Worm (Caenorhabditis elegans): ENCODE results near the gene irg-8.

The irg-8 gene

ce11 chrV:450757-451501 lies 33.4 kb upstream of the irg-8 start, which contains the start of gene nhr-123:
Gene nhr-123, plus strand, starts transcription at chrV:451451.
- no peak for TF ChIP-seq ets-5 (GFP tag; IDR thresholded peaks at IDR 0.05)
- no peak for TF ChIP-seq efl-1 (optimal IDR thresholded peaks at IDR 0.05)
- peak in 1 of 2 experiments; percentile 90 for TF ChIP-seq efl-1 (GFP tag; optimal IDR thresholded peaks at IDR 0.05 in 1 of 2)
- no peak for TF ChIP-seq egl-27 (tag; optimal IDR thresholded peaks at IDR 0.05)
- no peak for TF ChIP-seq nhr-20 (tag; optimal IDR thresholded peaks at IDR 0.05)

DNA sequence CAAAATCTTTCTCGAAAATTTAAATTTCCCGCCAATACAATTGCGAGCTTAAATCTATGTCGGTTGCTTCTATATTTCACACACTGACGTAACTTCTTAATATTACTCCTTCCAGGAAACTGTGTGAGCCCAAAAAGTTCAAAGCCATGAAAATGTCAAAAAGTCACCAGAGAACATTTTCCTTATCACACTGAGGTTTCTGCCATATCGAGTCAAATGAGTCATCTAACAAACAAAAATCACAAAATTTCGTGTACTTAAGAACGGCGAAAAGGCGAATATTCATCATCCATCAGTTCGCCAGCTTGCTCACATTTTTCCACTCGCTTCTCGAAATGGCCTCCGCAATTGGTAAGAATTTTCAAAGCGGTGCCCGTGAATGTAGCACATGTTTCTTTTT lies 32.2 kb upstream of the irg-8 start, which contains the start of gene M02H5.8:
TSS of gene M02H5.8 (plus strand) at position 297 of the 400 bp plus-strand sequence.
- no peak for TF ChIP-seq ztf-11 (tag; optimal IDR thresholded peaks at IDR 0.05)
- TF ChIP-seq efl-1 (optimal IDR thresholded peaks at IDR 0.05): no peak
- peak in 1 of 2 experiments; percentile 31 for TF ChIP-seq efl-1 (GFP tag; optimal IDR thresholded peaks at IDR 0.05 in 1 of 2)

DNA sequence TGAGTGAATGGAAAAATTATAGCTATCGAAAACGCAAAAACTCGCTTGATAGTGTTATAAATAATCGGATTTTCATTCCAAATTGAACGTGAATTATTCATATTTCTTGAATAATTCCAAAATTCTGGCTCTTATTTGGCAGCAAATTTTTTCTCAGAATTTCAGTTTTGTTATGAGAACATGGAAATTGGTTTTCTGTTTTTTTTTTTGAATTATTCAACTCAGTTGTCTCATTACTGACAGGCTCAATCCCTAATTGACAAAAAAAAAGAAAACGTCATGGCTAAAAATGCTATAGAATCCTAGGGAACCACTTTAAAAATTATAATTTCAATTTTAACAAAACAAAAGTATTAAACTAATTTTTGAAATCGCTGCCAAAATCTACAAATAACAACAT lies 31.6 kb upstream of the irg-8 start, which contains the start of gene srh-35:
TSS of gene srh-35 (minus strand) at position 101 of the 400 bp plus-strand sequence.
- TF ChIP-seq sox-4 (tag; optimal IDR thresholded peaks at IDR 0.05): no peak
- no peak for TF ChIP-seq Y116A8C.19 (tag; optimal IDR thresholded peaks at IDR 0.05; ENCODE audit: borderline replicate concordance)
- peak; percentile 10 for TF ChIP-seq nhr-85 (tag)
- no peak for TF ChIP-seq ztf-11 (tag; optimal IDR thresholded peaks at IDR 0.05)
- no peak for TF ChIP-seq isw-1 (GFP tag; IDR thresholded peaks at IDR 0.05)
- TF ChIP-seq zip-4 (GFP tag; optimal IDR thresholded peaks at IDR 0.05): no peak
- no peak for TF ChIP-seq nhr-20 (tag; optimal IDR thresholded peaks at IDR 0.05)

DNA sequence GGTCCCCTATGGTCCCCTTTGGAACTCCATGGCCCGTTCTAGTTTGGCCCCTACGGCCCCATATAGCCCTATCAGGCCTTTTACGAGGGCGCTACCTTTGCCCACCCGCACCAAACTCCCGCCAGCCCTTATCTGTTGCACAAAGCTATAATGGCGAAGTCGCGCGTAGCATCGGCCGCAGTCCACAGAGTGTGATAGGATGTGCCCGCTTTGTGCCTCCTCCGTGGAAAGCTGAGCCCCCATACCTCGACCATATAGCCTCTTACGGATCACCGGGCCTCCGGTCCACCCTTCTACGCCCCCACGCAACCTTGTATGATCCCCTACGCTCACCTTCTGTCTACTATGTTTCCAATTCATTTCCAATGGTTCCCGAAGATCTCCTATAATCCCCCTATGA lies 29.5 kb upstream of the irg-8 start:
- TF ChIP-seq efl-3 (GFP tag; optimal IDR thresholded peaks at IDR 0.05): no peak
- TF ChIP-seq nhr-85 (tag): peak; percentile 8

DNA sequence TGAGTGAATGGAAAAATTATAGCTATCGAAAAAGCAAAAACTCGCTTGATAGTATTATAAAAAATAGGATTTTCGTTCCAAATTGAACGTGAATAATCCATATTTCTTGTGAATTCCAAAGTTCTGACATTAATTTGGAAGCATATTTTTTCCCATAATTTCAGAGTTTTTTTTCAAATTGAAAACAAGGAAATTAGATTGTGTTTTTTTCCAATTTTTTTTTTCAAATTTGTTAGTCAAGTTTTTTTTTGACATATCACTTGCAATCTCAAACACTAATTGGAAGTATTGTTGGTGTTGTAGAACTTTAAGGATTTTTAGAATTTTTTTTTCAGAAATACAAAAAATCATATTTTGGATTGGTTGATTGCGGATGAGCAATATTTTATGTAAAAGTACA lies 29.1 kb upstream of the irg-8 start, which contains the start of gene srh-34:
TSS of gene srh-34 (minus strand) at position 101 of the 400 bp plus-strand sequence.
- TF ChIP-seq xbp-1 (tag; optimal IDR thresholded peaks at IDR 0.05): no peak
- TF ChIP-seq ceh-90 (tag; optimal IDR thresholded peaks at IDR 0.05): no peak
- TF ChIP-seq alr-1 (tag; optimal IDR thresholded peaks at IDR 0.05; ENCODE audit: borderline replicate concordance): no peak
- TF ChIP-seq C16A3.4 (tag; optimal IDR thresholded peaks at IDR 0.05): no peak
- no peak for TF ChIP-seq lin-15B (tag; optimal IDR thresholded peaks at IDR 0.05)
- TF ChIP-seq F16B12.6 (tag; optimal IDR thresholded peaks at IDR 0.05): no peak
- TF ChIP-seq skn-1 (tag; optimal IDR thresholded peaks at IDR 0.05): no peak
- no peak for TF ChIP-seq unc-130 (tag; optimal IDR thresholded peaks at IDR 0.05)
- no peak for TF ChIP-seq snpc-4 (tag; optimal IDR thresholded peaks at IDR 0.05)
- no peak for TF ChIP-seq tlp-1 (tag; optimal IDR thresholded peaks at IDR 0.05)
- TF ChIP-seq dsc-1 (tag; optimal IDR thresholded peaks at IDR 0.05): no peak
- TF ChIP-seq nhr-90 (tag; optimal IDR thresholded peaks at IDR 0.05; ENCODE audit: poor library complexity): no peak
- TF ChIP-seq ceh-88 (GFP tag; IDR thresholded peaks at IDR 0.05): no peak
- TF ChIP-seq nhr-84 (tag; optimal IDR thresholded peaks at IDR 0.05): no peak
- no peak for TF ChIP-seq lin-39 (tag; optimal IDR thresholded peaks at IDR 0.05)
- no peak for TF ChIP-seq ama-1 (optimal IDR thresholded peaks at IDR 0.05)
- TF ChIP-seq C34B4.2 (tag; optimal IDR thresholded peaks at IDR 0.05): no peak
- TF ChIP-seq jun-1 (tag; optimal IDR thresholded peaks at IDR 0.05): no peak
- no peak for TF ChIP-seq grh-1 (GFP tag; IDR thresholded peaks at IDR 0.05)

DNA sequence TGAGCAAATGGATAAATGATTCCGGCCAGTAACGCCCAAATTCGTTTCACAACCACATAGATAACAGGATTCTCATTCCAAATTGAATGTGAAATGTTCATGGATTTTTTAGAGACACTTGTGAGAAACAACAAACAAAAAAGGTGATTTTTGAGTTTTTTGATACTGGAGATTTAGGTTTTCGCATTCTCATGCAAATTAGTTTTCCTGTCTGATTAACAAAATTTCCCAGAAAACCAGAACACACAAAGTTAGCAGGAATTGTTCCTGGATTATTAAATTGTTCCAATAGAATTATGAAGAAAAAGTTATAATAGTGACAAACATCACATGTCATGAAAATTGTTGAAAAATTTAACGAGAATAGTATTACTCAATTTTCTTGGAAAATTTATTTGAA lies 25.7 kb upstream of the irg-8 start, which contains the start of gene srh-33:
TSS of gene srh-33 (minus strand) at position 101 of the 400 bp plus-strand sequence.
- TF ChIP-seq snpc-4 (tag; optimal IDR thresholded peaks at IDR 0.05): no peak
- no peak for TF ChIP-seq pag-3 (tag; optimal IDR thresholded peaks at IDR 0.05; ENCODE audit: borderline replicate concordance, insufficient read depth)
- no peak for TF ChIP-seq skn-1 (tag; optimal IDR thresholded peaks at IDR 0.05)
- TF ChIP-seq nhr-28 (tag; optimal IDR thresholded peaks at IDR 0.05): no peak
- TF ChIP-seq blmp-1 (tag; optimal IDR thresholded peaks at IDR 0.05): no peak
- TF ChIP-seq mdl-1 (tag; optimal IDR thresholded peaks at IDR 0.05): no peak
- no peak for TF ChIP-seq efl-1 (optimal IDR thresholded peaks at IDR 0.05)
- no peak for TF ChIP-seq efl-1 (GFP tag; optimal IDR thresholded peaks at IDR 0.05 in 1 of 2)
- TF ChIP-seq aha-1 (tag; optimal IDR thresholded peaks at IDR 0.05): no peak
- TF ChIP-seq ceh-88 (GFP tag; IDR thresholded peaks at IDR 0.05): no peak
- no peak for TF ChIP-seq dpl-1 (GFP tag; optimal IDR thresholded peaks at IDR 0.05)
- no peak for TF ChIP-seq lin-35 (GFP tag; optimal IDR thresholded peaks at IDR 0.05)
- TF ChIP-seq fkh-4 (tag; optimal IDR thresholded peaks at IDR 0.05; ENCODE audit: borderline replicate concordance): no peak
- TF ChIP-seq ceh-63 (GFP tag; optimal IDR thresholded peaks at IDR 0.05): no peak

Measured in whole organism, L1 larva.